Worm (Caenorhabditis elegans) whole organism, L4 larva: ENCODE results near the gene F47B8.18.
A peak's percentile ranks its signal among the peaks of the same experiment; 100 is the strongest.

Experiments
- F44E2.7 ChIP-seq: fragments of 200-800 bp; sonication (Bioruptor generic); IDR thresholded peaks from 2 replicates; pipeline ENCODE4 v2.1.2; 2022; ENCODE audit warnings: missing genetic modification characterization, missing compliant biosample characterization
- R02D3.7 ChIP-seq: fragments of 150-350 bp; sonication (generic microtip); optimal IDR thresholded peaks from 3 replicates; lab custom pipeline; 2014; ENCODE audit warnings: missing biosample characterization, missing genetic modification characterization
- Y105C5A.15 ChIP-seq: fragments of 200-800 bp; sonication (Bioruptor generic); IDR thresholded peaks from 2 replicates; pipeline ENCODE4 v1.3.6; 2022; ENCODE audit warnings: missing genetic modification characterization, missing compliant biosample characterization
- Y48G9A.11 ChIP-seq: fragments of 200-800 bp; sonication (Bioruptor generic); IDR thresholded peaks from 2 replicates; pipeline ENCODE4 v1.3.6; 2022; ENCODE audit warnings: missing genetic modification reagents, missing genetic modification characterization, missing compliant biosample characterization
- ama-1 ChIP-seq: fragments of 150-350 bp; optimal IDR thresholded peaks from 2 replicates; lab custom pipeline; 2014; ENCODE audit warnings: inconsistent platforms, mixed read lengths
- ceh-20 ChIP-seq: fragments of 200-800 bp; sonication (Bioruptor generic); IDR thresholded peaks from 2 replicates; pipeline ENCODE4 v1.3.6; 2022; ENCODE audit warnings: missing genetic modification reagents, missing genetic modification characterization, missing compliant biosample characterization
- ceh-28 ChIP-seq: fragments of 150-350 bp; optimal IDR thresholded peaks from 2 replicates; lab custom pipeline; 2014; ENCODE audit warnings: missing biosample characterization, missing genetic modification reagents, missing genetic modification characterization
- ceh-32 ChIP-seq: sonication (generic microtip); optimal IDR thresholded peaks from 2 replicates; lab custom pipeline; 2016; ENCODE audit warnings: mild to moderate bottlenecking, missing genetic modification characterization, missing compliant biosample characterization; ENCODE audit not compliant: poor library complexity
- ceh-62 ChIP-seq: sonication (generic microtip); optimal IDR thresholded peaks from 2 replicates; lab custom pipeline; 2017; ENCODE audit warnings: missing biosample characterization, missing genetic modification characterization
- ces-1 ChIP-seq: fragments of 150-350 bp; sonication (generic microtip); optimal IDR thresholded peaks from 4 replicates; lab custom pipeline; 2014; ENCODE audit warnings: missing biosample characterization, missing genetic modification reagents, missing genetic modification characterization
- daf-16 ChIP-seq, 3 experiments: sonication (generic microtip); optimal IDR thresholded peaks; 2 replicates each; lab custom pipeline; 2016 to 2017; ENCODE audit warnings: missing genetic modification characterization in 3 of 3, missing genetic modification reagents in 3 of 3, mild to moderate bottlenecking in 2 of 3, missing compliant biosample characterization in 2 of 3, missing biosample characterization in 1 of 3, moderate library complexity in 1 of 3
- daf-8 ChIP-seq: fragments of 200-800 bp; sonication (Bioruptor generic); IDR thresholded peaks from 2 replicates; pipeline ENCODE4 v1.3.6; 2022; ENCODE audit warnings: missing genetic modification characterization, missing compliant biosample characterization
- dmd-6 ChIP-seq: fragments of 200-800 bp; sonication (Bioruptor generic); IDR thresholded peaks from 2 replicates; pipeline ENCODE4 v1.3.6; 2022; ENCODE audit warnings: missing genetic modification reagents, missing genetic modification characterization, missing compliant biosample characterization
- egl-43 ChIP-seq: fragments of 200-800 bp; sonication (Bioruptor generic); IDR thresholded peaks from 2 replicates; pipeline ENCODE4 v1.3.6; 2022; ENCODE audit warnings: missing genetic modification reagents, missing genetic modification characterization, missing compliant biosample characterization
- fkh-10 ChIP-seq: fragments of 150-350 bp; optimal IDR thresholded peaks from 2 replicates; lab custom pipeline; 2014; ENCODE audit warnings: missing biosample characterization, missing genetic modification reagents, missing genetic modification characterization
- hlh-11 ChIP-seq: fragments of 200-800 bp; sonication (Bioruptor generic); optimal IDR thresholded peaks from 2 replicates; lab custom pipeline; 2018; ENCODE audit warnings: mild to moderate bottlenecking, missing genetic modification characterization, missing compliant biosample characterization
- hmg-1.1 ChIP-seq: fragments of 200-800 bp; sonication (Bioruptor generic); IDR thresholded peaks from 2 replicates; pipeline ENCODE4 v1.3.6; 2022; ENCODE audit warnings: missing genetic modification reagents, missing genetic modification characterization, missing compliant biosample characterization
- lin-13 ChIP-seq: fragments of 150-350 bp; optimal IDR thresholded peaks from 2 replicates; lab custom pipeline; 2014; ENCODE audit warnings: missing biosample characterization, missing genetic modification reagents, missing genetic modification characterization
- lin-15B ChIP-seq: fragments of 150-350 bp; sonication (generic microtip); optimal IDR thresholded peaks from 3 replicates; lab custom pipeline; 2014; ENCODE audit warnings: missing biosample characterization, missing genetic modification characterization
- lir-3 ChIP-seq: sonication (generic microtip); optimal IDR thresholded peaks from 2 replicates; lab custom pipeline; 2016; ENCODE audit warnings: mild to moderate bottlenecking, missing genetic modification characterization, missing compliant biosample characterization
- lsy-2 ChIP-seq, 2 experiments: fragments of 150-350 bp in 1 of 2; sonication (generic microtip) in 1 of 2; optimal IDR thresholded peaks; 2 replicates each; lab custom pipeline; 2014 to 2017; ENCODE audit warnings: missing biosample characterization in 2 of 2, missing genetic modification characterization in 2 of 2
- mdt-29 ChIP-seq: fragments of 200-800 bp; sonication (Bioruptor generic); IDR thresholded peaks from 2 replicates; pipeline ENCODE4 v1.3.6; 2022; ENCODE audit warnings: missing genetic modification reagents, missing genetic modification characterization, missing compliant biosample characterization
- mxl-3 ChIP-seq: fragments of 200-800 bp; sonication (Bioruptor generic); optimal IDR thresholded peaks from 2 replicates; lab custom pipeline; 2018; ENCODE audit warnings: mild to moderate bottlenecking, missing genetic modification characterization, missing compliant biosample characterization
- nhr-102 ChIP-seq: sonication (generic microtip); optimal IDR thresholded peaks from 2 replicates; lab custom pipeline; 2016; ENCODE audit warnings: mild to moderate bottlenecking, missing genetic modification characterization, moderate library complexity, missing compliant biosample characterization
- nhr-42 ChIP-seq: fragments of 200-800 bp; sonication (Bioruptor generic); IDR thresholded peaks from 2 replicates; pipeline ENCODE4 v1.3.6; 2022; ENCODE audit warnings: missing genetic modification characterization, missing compliant biosample characterization
- nhr-48 ChIP-seq: sonication (generic microtip); optimal IDR thresholded peaks from 2 replicates; lab custom pipeline; 2016; ENCODE audit warnings: mild to moderate bottlenecking, missing genetic modification characterization, missing compliant biosample characterization
- nhr-6 ChIP-seq: fragments of 150-350 bp; optimal IDR thresholded peaks from 2 replicates; lab custom pipeline; 2014; ENCODE audit warnings: missing biosample characterization, missing genetic modification characterization
- nhr-77 ChIP-seq: fragments of 150-350 bp; optimal IDR thresholded peaks from 2 replicates; lab custom pipeline; 2014; ENCODE audit warnings: missing biosample characterization, missing genetic modification characterization
- saeg-2 ChIP-seq: fragments of 200-800 bp; sonication (Bioruptor generic); IDR thresholded peaks from 2 replicates; pipeline ENCODE4 v1.3.6; 2022; ENCODE audit warnings: missing genetic modification reagents, missing genetic modification characterization, missing compliant biosample characterization
- skn-1 ChIP-seq: fragments of 150-350 bp; optimal IDR thresholded peaks from 2 replicates; lab custom pipeline; 2014; ENCODE audit warnings: missing biosample characterization, missing genetic modification characterization
- spr-1 ChIP-seq: sonication (generic microtip); optimal IDR thresholded peaks from 2 replicates; lab custom pipeline; 2016; ENCODE audit warnings: mild to moderate bottlenecking, missing genetic modification characterization, missing compliant biosample characterization
- tag-97 ChIP-seq: fragments of 200-800 bp; sonication (Bioruptor generic); IDR thresholded peaks from 2 replicates; pipeline ENCODE4 v1.3.6; 2022; ENCODE audit warnings: missing genetic modification characterization, missing compliant biosample characterization
- unc-130 ChIP-seq: sonication (generic microtip); optimal IDR thresholded peaks from 2 replicates; lab custom pipeline; 2016; ENCODE audit warnings: missing genetic modification reagents, missing genetic modification characterization, missing compliant biosample characterization
- unc-62 ChIP-seq, 3 experiments: fragments of 150-350 bp in 1 of 3; sonication (generic microtip); optimal IDR thresholded peaks in 2 of 3; peaks in 1 of 3; 1 replicate in 1 of 3; 2 replicates in 2 of 3; lab custom pipeline; 2014 to 2017; ENCODE audit warnings: missing biosample characterization in 3 of 3, missing genetic modification characterization in 3 of 3, missing genetic modification reagents in 3 of 3, missing genotype in 1 of 3
- zip-11 ChIP-seq: fragments of 200-800 bp; sonication (Bioruptor generic); IDR thresholded peaks from 2 replicates; pipeline ENCODE4 v1.3.6; 2022; ENCODE audit warnings: missing genetic modification characterization, missing compliant biosample characterization
- ztf-11 ChIP-seq: fragments of 150-350 bp; optimal IDR thresholded peaks from 2 replicates; lab custom pipeline; 2014; ENCODE audit warnings: missing biosample characterization, missing genetic modification characterization

Gene F47B8.18

DNA sequence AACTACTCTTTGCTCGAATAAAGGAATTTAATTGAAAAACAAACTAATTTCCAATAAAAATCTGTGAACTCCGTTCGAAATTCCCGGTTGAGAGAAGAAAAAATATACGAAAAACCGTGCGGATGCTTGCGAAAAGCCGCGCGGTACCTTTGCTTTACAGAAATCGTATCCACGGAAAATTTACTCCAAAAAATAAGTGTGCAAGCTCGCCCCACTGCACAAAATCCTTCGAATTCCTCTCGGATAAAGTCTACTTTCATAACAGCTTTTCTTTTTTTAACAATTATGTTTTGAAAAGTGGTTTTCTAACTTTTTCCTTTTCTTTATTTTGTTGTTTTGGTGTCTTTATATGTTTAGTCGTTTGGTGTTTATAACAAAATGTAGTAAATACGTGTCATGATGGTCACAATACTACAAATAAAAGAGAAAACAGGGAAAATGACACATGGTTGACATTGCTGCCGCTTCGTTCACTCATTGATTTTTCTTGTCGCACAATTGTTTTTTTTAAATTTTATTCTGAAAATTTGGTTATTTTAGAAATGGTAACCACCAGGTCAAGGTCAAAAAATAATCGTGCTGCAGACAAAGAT, 22.1 kb upstream of the F47B8.18 start, which contains the start of gene cept-2 (continued):
- no peak for TF ChIP-seq Y105C5A.15 (GFP tag; lab: Robert Waterston, UW)
- TF ChIP-seq spr-1 = peak; percentile 76
- no peak for TF ChIP-seq lir-3 (tag; lab: Kevin White, UChicago)
- no peak for TF ChIP-seq ama-1
- no peak for TF ChIP-seq saeg-2
- no peak for TF ChIP-seq tag-97 (GFP tag; lab: Robert Waterston, UW)
- peak; percentile 85 for TF ChIP-seq hlh-11 (tag; lab: Kevin White, UChicago)
- TF ChIP-seq nhr-6 (tag; lab: Kevin White, UChicago) = peak; percentile 100
- TF ChIP-seq nhr-48 (tag; lab: Kevin White, UChicago) = no peak
- TF ChIP-seq ceh-28 (tag; lab: Kevin White, UChicago) = no peak
- peak; percentile 62; the same call in 1 of the 2 replicates for TF ChIP-seq egl-43 (GFP tag; lab: Robert Waterston, UW)
- no peak for TF ChIP-seq lin-15B (tag; lab: Kevin White, UChicago)
- no peak for TF ChIP-seq F44E2.7 (GFP tag; lab: Robert Waterston, UW)
- peak; percentile 88 for TF ChIP-seq ceh-20 (GFP tag; lab: Robert Waterston, UW)
- peak; percentile 94 for TF ChIP-seq fkh-10 (GFP tag; lab: Kevin White, UChicago)
- no peak for TF ChIP-seq daf-8
- peak; percentile 85 for TF ChIP-seq hmg-1.1 (GFP tag; lab: Robert Waterston, UW)
- peak; percentile 73 for TF ChIP-seq dmd-6 (GFP tag; lab: Robert Waterston, UW)
- TF ChIP-seq R02D3.7 (tag; lab: Kevin White, UChicago) = no peak
- peak; percentile 38 for TF ChIP-seq ces-1 (GFP tag; lab: Kevin White, UChicago)
- peak; percentile 50 for TF ChIP-seq mxl-3 (GFP tag; lab: Kevin White, UChicago)
- TF ChIP-seq mdt-29 = no peak
- no peak for TF ChIP-seq daf-16 (GFP tag; optimal IDR thresholded peaks at IDR 0.05; lab: Kevin White, UChicago)
- peak; percentile 69 for TF ChIP-seq daf-16 (tag; optimal IDR thresholded peaks at IDR 0.05; lab: Kevin White, UChicago)
- TF ChIP-seq lsy-2 (tag; optimal IDR thresholded peaks at IDR 0.05; lab: Kevin White, UChicago) = peak; percentile 73 to 95

DNA sequence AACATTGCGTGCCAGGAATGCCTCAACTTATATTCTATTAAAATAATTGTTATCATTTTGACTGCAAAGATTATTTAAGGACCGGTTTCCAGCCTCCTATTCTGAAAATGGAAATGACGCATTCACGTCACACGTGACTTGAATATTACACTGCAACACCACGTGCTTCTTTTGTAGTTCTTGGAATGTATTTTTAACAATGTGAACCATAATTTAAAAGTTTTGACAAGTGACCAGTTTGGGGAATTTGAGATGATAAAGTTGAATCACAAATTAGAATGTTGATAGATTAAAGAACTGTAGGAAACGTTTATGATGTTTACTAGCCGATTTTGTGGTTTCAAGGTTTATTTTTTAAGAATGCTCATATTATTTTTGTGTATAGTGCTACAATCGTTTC, 16.4 kb upstream of the F47B8.18 start, which contains the start of gene F47B8.10:
Gene F47B8.10 (plus strand): TSS at position 301 of the 400 bp plus-strand sequence.
- no peak for TF ChIP-seq ceh-32 (tag; lab: Kevin White, UChicago)
- TF ChIP-seq unc-62 (GFP tag; optimal IDR thresholded peaks at IDR 0.05 in 1 of 2; lab: Kevin White, UChicago) = peak in 1 of 2 experiments; percentile 79
- TF ChIP-seq unc-62 (tag; optimal IDR thresholded peaks at IDR 0.05; lab: Kevin White, UChicago) = no peak

DNA sequence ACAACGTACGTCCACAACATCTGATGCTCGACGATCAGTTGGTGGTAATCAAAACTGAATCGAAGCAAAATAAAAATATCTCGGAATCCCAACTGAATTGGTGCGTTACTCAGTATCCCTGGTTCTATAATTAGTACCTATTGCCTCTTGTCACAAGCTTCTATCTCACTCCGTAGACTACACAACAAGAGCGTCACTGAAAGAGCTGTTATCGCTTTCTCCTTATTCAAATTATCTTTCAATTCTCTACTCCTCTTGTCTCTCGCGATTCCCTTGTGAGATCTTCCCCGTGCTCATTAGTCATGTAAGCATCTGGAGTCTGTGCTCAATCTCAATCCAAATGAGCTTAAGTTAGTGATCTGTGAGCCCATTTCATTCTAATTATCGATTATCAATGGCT, 11.4 kb upstream of the F47B8.18 start, which contains the start of gene srm-6:
Gene srm-6 (plus strand): TSS at position 301 of the 400 bp plus-strand sequence.
- no peak for TF ChIP-seq lin-13 (GFP tag; lab: Kevin White, UChicago)
- TF ChIP-seq nhr-42 (GFP tag; lab: Robert Waterston, UW) = no peak
- no peak for TF ChIP-seq zip-11 (GFP tag; lab: Robert Waterston, UW)
- TF ChIP-seq nhr-102 (tag; lab: Kevin White, UChicago) = no peak
- TF ChIP-seq Y48G9A.11 = no peak
- TF ChIP-seq ceh-62 = no peak
- TF ChIP-seq unc-130 (GFP tag; lab: Kevin White, UChicago) = no peak
- no peak for TF ChIP-seq nhr-77 (tag; lab: Kevin White, UChicago)
- TF ChIP-seq skn-1 (tag; lab: Kevin White, UChicago) = no peak
- no peak for TF ChIP-seq ztf-11 (tag; lab: Kevin White, UChicago)
